Fruit fly (Drosophila melanogaster) whole organism, embryonic: Measurements from ENCODE around the gene CG5521.

ENCODE experiments used
- Bdp1 ChIP-seq: fragments of 200-800 bp; sonication (Bioruptor generic); optimal IDR thresholded peaks from 3 replicates; lab custom pipeline; 2016; ENCODE audit warnings: missing biosample characterization, missing genetic modification characterization
- CG11504 ChIP-seq: fragments of 200-800 bp; sonication (Bioruptor generic); optimal IDR thresholded peaks from 3 replicates; lab custom pipeline; 2019; ENCODE audit warnings: missing biosample characterization, mild to moderate bottlenecking, missing genetic modification characterization, moderate library complexity
- CG11560 ChIP-seq: fragments of 200-800 bp; sonication (Bioruptor generic); IDR thresholded peaks from 3 replicates; pipeline ENCODE4 v1.3.6; 2022; ENCODE audit warnings: missing biosample characterization, missing genetic modification characterization
- CG1233 ChIP-seq: fragments of 200-800 bp; sonication (Bioruptor generic); optimal IDR thresholded peaks from 4 replicates; lab custom pipeline; 2018; ENCODE audit warnings: missing biosample characterization, mild to moderate bottlenecking, missing genetic modification characterization
- CG12769 ChIP-seq: fragments of 200-800 bp; sonication (Bioruptor generic); optimal IDR thresholded peaks from 2 replicates; lab custom pipeline; 2019; ENCODE audit warnings: missing biosample characterization, mild to moderate bottlenecking, missing genetic modification characterization, moderate library complexity
- CG14667 ChIP-seq: fragments of 200-800 bp; sonication (Bioruptor generic); IDR thresholded peaks from 2 replicates; pipeline ENCODE4 v1.3.6; 2022; ENCODE audit warnings: missing biosample characterization, missing genetic modification characterization
- CG14965 ChIP-seq: fragments of 200-800 bp; sonication (Bioruptor generic); optimal IDR thresholded peaks from 2 replicates; lab custom pipeline; 2016; ENCODE audit warnings: missing biosample characterization, missing genetic modification characterization, borderline replicate concordance
- CG17361 ChIP-seq: fragments of 200-800 bp; sonication (Bioruptor generic); IDR thresholded peaks from 3 replicates; pipeline ENCODE4 v1.3.6; 2022; ENCODE audit warnings: missing biosample characterization, missing genetic modification characterization
- CG17385 ChIP-seq: fragments of 200-800 bp; sonication (Bioruptor generic); optimal IDR thresholded peaks from 3 replicates; lab custom pipeline; 2018; ENCODE audit warnings: missing biosample characterization, mild to moderate bottlenecking, missing genetic modification characterization
- CG1792 ChIP-seq: fragments of 200-800 bp; sonication (Bioruptor generic); optimal IDR thresholded peaks from 2 replicates; lab custom pipeline; 2016; ENCODE audit warnings: missing biosample characterization, missing genetic modification characterization
- CG18599 ChIP-seq: fragments of 200-800 bp; sonication (Bioruptor generic); optimal IDR thresholded peaks from 3 replicates; lab custom pipeline; 2017; ENCODE audit warnings: missing biosample characterization, missing genetic modification characterization, mild to moderate bottlenecking, moderate library complexity, missing genetic modification reagents
- CG31224 ChIP-seq: fragments of 200-800 bp; sonication (Bioruptor generic); IDR thresholded peaks from 2 replicates; pipeline ENCODE4 v1.3.6; 2022; ENCODE audit warnings: missing biosample characterization, missing genetic modification characterization
- CG33557 ChIP-seq: fragments of 200-800 bp; sonication (Bioruptor generic); optimal IDR thresholded peaks from 2 replicates; lab custom pipeline; 2019; ENCODE audit warnings: missing biosample characterization, mild to moderate bottlenecking, missing genetic modification characterization, moderate library complexity
- CG4360 ChIP-seq: fragments of 200-800 bp; sonication (Bioruptor generic); IDR thresholded peaks from 2 replicates; pipeline ENCODE4 v1.3.6; 2022; ENCODE audit warnings: missing biosample characterization, missing genetic modification characterization
- CG4424 ChIP-seq: fragments of 200-800 bp; sonication (Bioruptor generic); optimal IDR thresholded peaks from 3 replicates; lab custom pipeline; 2016; ENCODE audit warnings: missing biosample characterization, missing genetic modification characterization
- CG4707 ChIP-seq: fragments of 200-800 bp; sonication (Bioruptor generic); optimal IDR thresholded peaks from 2 replicates; lab custom pipeline; 2018; ENCODE audit warnings: missing biosample characterization, mild to moderate bottlenecking, missing genetic modification characterization, moderate library complexity
- CG7839 ChIP-seq: fragments of 200-800 bp; sonication (Bioruptor generic); optimal IDR thresholded peaks from 3 replicates; lab custom pipeline; 2018; ENCODE audit warnings: missing biosample characterization, mild to moderate bottlenecking, missing genetic modification characterization, moderate library complexity
- CG8290 ChIP-seq, 3 experiments: fragments of 200-800 bp; sonication (Bioruptor generic); optimal IDR thresholded peaks; 2 replicates each; lab custom pipeline; 2016 to 2019; ENCODE audit warnings: missing biosample characterization in 3 of 3, missing genetic modification characterization in 3 of 3, mild to moderate bottlenecking in 2 of 3, moderate library complexity in 1 of 3
- CTCF ChIP-seq: fragments of 200-800 bp; sonication (Bioruptor generic); optimal IDR thresholded peaks from 2 replicates; lab custom pipeline; 2017; ENCODE audit warnings: missing biosample characterization, mild to moderate bottlenecking, missing genetic modification characterization, moderate library complexity
- Elba2 ChIP-seq: fragments of 200-800 bp; sonication (Bioruptor generic); optimal IDR thresholded peaks from 3 replicates; lab custom pipeline; 2016; ENCODE audit warnings: missing biosample characterization, missing genetic modification characterization
- Ets97D ChIP-seq: fragments of 200-800 bp; sonication (Bioruptor generic); optimal IDR thresholded peaks from 3 replicates; lab custom pipeline; 2016; ENCODE audit warnings: missing biosample characterization, missing genetic modification characterization
- Gug ChIP-seq: fragments of 200-800 bp; sonication (Bioruptor generic); IDR thresholded peaks from 4 replicates; pipeline ENCODE4 v1.3.6; 2022; ENCODE audit warnings: missing biosample characterization, missing genetic modification characterization
- Hr78 ChIP-seq, 2 experiments: fragments of 200-800 bp in 1 of 2; fragments of >200 bp in 1 of 2; sonication (Bioruptor generic) in 1 of 2; optimal IDR thresholded peaks; 2 replicates each; lab custom pipeline; 2017 to 2019; ENCODE audit warnings: missing biosample characterization in 2 of 2, missing genetic modification characterization in 2 of 2, mild to moderate bottlenecking in 1 of 2, moderate library complexity in 1 of 2
- Lhr ChIP-seq: fragments of 200-800 bp; sonication (Bioruptor generic); optimal IDR thresholded peaks from 3 replicates; lab custom pipeline; 2017; ENCODE audit warnings: mild to moderate bottlenecking, missing biosample characterization, missing genetic modification reagents, missing genetic modification characterization
- Lpt ChIP-seq: fragments of >200 bp; optimal IDR thresholded peaks from 2 replicates; lab custom pipeline; 2018; ENCODE audit warnings: missing biosample characterization, missing genetic modification characterization
- NFAT ChIP-seq: fragments of 200-800 bp; sonication (Bioruptor generic); IDR thresholded peaks from 2 replicates; pipeline ENCODE4 v1.3.6; 2022; ENCODE audit warnings: missing biosample characterization, missing genetic modification characterization
- Nf-YB ChIP-seq: fragments of 200-800 bp; sonication (Bioruptor generic); optimal IDR thresholded peaks from 3 replicates; lab custom pipeline; 2019; ENCODE audit warnings: missing biosample characterization, mild to moderate bottlenecking, missing genetic modification characterization, moderate library complexity
- Scr ChIP-seq: fragments of 200-800 bp; sonication (Bioruptor generic); IDR thresholded peaks from 2 replicates; pipeline ENCODE4 v1.3.6; 2022; ENCODE audit warnings: missing biosample characterization, missing genetic modification characterization; ENCODE audit not compliant: partially characterized antibody
- Six4 ChIP-seq: fragments of 200-800 bp; sonication (Bioruptor generic); optimal IDR thresholded peaks from 2 replicates; lab custom pipeline; 2016; ENCODE audit warnings: missing biosample characterization, missing genetic modification characterization
- Sox102F ChIP-seq: fragments of 200-800 bp; sonication (Bioruptor generic); optimal IDR thresholded peaks from 2 replicates; lab custom pipeline; 2018; ENCODE audit warnings: missing biosample characterization, mild to moderate bottlenecking, missing genetic modification characterization, moderate library complexity
- TFAM ChIP-seq: fragments of 200-800 bp; sonication (Bioruptor generic); optimal IDR thresholded peaks from 2 replicates; lab custom pipeline; 2017; ENCODE audit warnings: missing biosample characterization, missing genetic modification characterization, inconsistent platforms
- Tbp ChIP-seq: fragments of >200 bp; optimal IDR thresholded peaks from 2 replicates; lab custom pipeline; 2018; ENCODE audit warnings: missing biosample characterization, missing genetic modification characterization
- amos ChIP-seq: fragments of 200-800 bp; sonication (Bioruptor generic); IDR thresholded peaks from 2 replicates; pipeline ENCODE4 v1.3.6; 2022; ENCODE audit warnings: missing biosample characterization, missing genetic modification characterization; ENCODE audit not compliant: partially characterized antibody
- btn ChIP-seq: fragments of 200-800 bp; sonication (Bioruptor generic); optimal IDR thresholded peaks from 2 replicates; lab custom pipeline; 2016; ENCODE audit warnings: missing biosample characterization, missing genetic modification characterization
- dpn ChIP-seq, 2 experiments: fragments of 200-800 bp; sonication (Bioruptor generic); optimal IDR thresholded peaks; 3 replicates each; lab custom pipeline; 2016; ENCODE audit warnings: missing biosample characterization in 2 of 2, missing genetic modification characterization in 2 of 2
- eve ChIP-seq, 2 experiments: fragments of >200 bp; optimal IDR thresholded peaks; 2 replicates each; lab custom pipeline; 2017; ENCODE audit warnings: missing biosample characterization in 2 of 2, missing genetic modification characterization in 2 of 2
- fd102C ChIP-seq: fragments of 200-800 bp; sonication (Bioruptor generic); optimal IDR thresholded peaks from 2 replicates; lab custom pipeline; 2018; ENCODE audit warnings: missing biosample characterization, mild to moderate bottlenecking, missing genetic modification characterization, moderate library complexity
- ftz-f1 ChIP-seq: fragments of 200-800 bp; sonication (Bioruptor generic); optimal IDR thresholded peaks from 2 replicates; lab custom pipeline; 2016; ENCODE audit warnings: missing biosample characterization, missing genetic modification characterization
- h ChIP-seq: fragments of >200 bp; optimal IDR thresholded peaks from 2 replicates; lab custom pipeline; 2017
- lilli ChIP-seq: fragments of 200-800 bp; sonication (Bioruptor generic); optimal IDR thresholded peaks from 3 replicates; lab custom pipeline; 2016; ENCODE audit warnings: missing biosample characterization, missing genetic modification characterization
- lov ChIP-seq, 2 experiments: fragments of 200-800 bp in 1 of 2; fragments of >200 bp in 1 of 2; sonication (Bioruptor generic) in 1 of 2; IDR thresholded peaks in 1 of 2; optimal IDR thresholded peaks in 1 of 2; 2 replicates in 1 of 2; 3 replicates in 1 of 2; pipeline versions ENCODE4 v1.3.6 to Lab custom; 2017 to 2022; ENCODE audit warnings: missing biosample characterization in 1 of 2, missing genetic modification characterization in 1 of 2
- maf-S ChIP-seq: fragments of 200-800 bp; sonication (Bioruptor generic); optimal IDR thresholded peaks from 2 replicates; lab custom pipeline; 2016; ENCODE audit warnings: missing biosample characterization, missing genetic modification characterization
- nerfin-1 ChIP-seq: fragments of 200-800 bp; sonication (Bioruptor generic); optimal IDR thresholded peaks from 3 replicates; lab custom pipeline; 2019; ENCODE audit warnings: missing biosample characterization, mild to moderate bottlenecking, missing genetic modification characterization, moderate library complexity
- oc ChIP-seq: fragments of 200-800 bp; sonication (Bioruptor generic); optimal IDR thresholded peaks from 2 replicates; lab custom pipeline; 2018; ENCODE audit warnings: missing biosample characterization, mild to moderate bottlenecking, missing genetic modification characterization, moderate library complexity
- org-1 ChIP-seq: fragments of 200-800 bp; sonication (Bioruptor generic); optimal IDR thresholded peaks from 2 replicates; lab custom pipeline; 2017; ENCODE audit warnings: missing biosample characterization, missing genetic modification characterization
- sd ChIP-seq: fragments of 200-800 bp; sonication (Bioruptor generic); optimal IDR thresholded peaks from 3 replicates; lab custom pipeline; 2018; ENCODE audit warnings: missing biosample characterization, mild to moderate bottlenecking, missing genetic modification characterization, moderate library complexity
- sim ChIP-seq: fragments of 200-800 bp; sonication (Bioruptor generic); IDR thresholded peaks from 2 replicates; pipeline ENCODE4 v1.3.6; 2022; ENCODE audit warnings: missing biosample characterization, missing genetic modification characterization
- toy ChIP-seq: fragments of 200-800 bp; sonication (Bioruptor generic); IDR thresholded peaks from 2 replicates; pipeline ENCODE4 v1.3.6; 2022; ENCODE audit warnings: missing biosample characterization, missing genetic modification characterization
- trh ChIP-seq: fragments of 200-800 bp; sonication (Bioruptor generic); optimal IDR thresholded peaks from 2 replicates; lab custom pipeline; 2016; ENCODE audit warnings: missing biosample characterization, missing genetic modification characterization
- vvl ChIP-seq: fragments of 200-800 bp; sonication (Bioruptor generic); IDR thresholded peaks from 2 replicates; pipeline ENCODE4 v1.3.6; 2022; ENCODE audit warnings: missing biosample characterization, missing genetic modification characterization
- zfh1 ChIP-seq: fragments of 200-800 bp; sonication (Bioruptor generic); IDR thresholded peaks from 3 replicates; pipeline ENCODE4 v1.3.6; 2022; ENCODE audit warnings: missing biosample characterization, missing genetic modification characterization
- zfh2 ChIP-seq: fragments of 200-800 bp; sonication (Bioruptor generic); optimal IDR thresholded peaks from 2 replicates; lab custom pipeline; 2016; ENCODE audit warnings: missing biosample characterization, missing genetic modification characterization

The CG5521 gene

dm6 chr3R:26956376-26957062, 10.2 kb upstream of the CG5521 start (continued):
- TF ChIP-seq CG14667 (no peak), Tbp (GFP tag; lab: Kevin White, UChicago) (no peak), CG11560 (tag; lab: Robert Waterston, UW) (no peak), Lpt (GFP tag; lab: Kevin White, UChicago) (no peak), Ets97D (GFP tag; lab: Kevin White, UChicago) (peak; percentile 69), Sox102F (GFP tag; lab: Kevin White, UChicago) (no peak), sd (tag; lab: Kevin White, UChicago) (no peak), Elba2 (GFP tag; lab: Kevin White, UChicago) (no peak), dpn (GFP tag; optimal IDR thresholded peaks at IDR 0.05; lab: Kevin White, UChicago) (no peak), CG17385 (peak; percentile 34), Gug (no peak), CG11504 (peak; percentile 16), CG33557 (GFP tag; lab: Kevin White, UChicago) (no peak), Six4 (no peak), CG17361 (GFP tag; lab: Robert Waterston, UW) (0 out of 3 replicates have a peak, but pooled peaks have one; percentile 18), CG4360 (no peak), Bdp1 (GFP tag; lab: Kevin White, UChicago) (no peak), zfh2 (GFP tag; lab: Kevin White, UChicago) (no peak), sim (GFP tag; lab: Robert Waterston, UW) (no peak), CG4424 (GFP tag; lab: Kevin White, UChicago) (no peak), zfh1 (GFP tag; lab: Robert Waterston, UW) (no peak), eve (GFP tag; optimal IDR thresholded peaks at IDR 0.05; lab: Kevin White, UChicago) (no peak), oc (no peak), CG7839 (no peak), lov (optimal IDR thresholded peaks at IDR 0.05; lab: Kevin White, UChicago) (no peak), lov (GFP tag; IDR thresholded peaks at IDR 0.05; lab: Robert Waterston, UW) (0 out of 3 replicates have a peak, but pooled peaks have one; percentile 38), CG8290 (GFP tag; optimal IDR thresholded peaks at IDR 0.05; lab: Kevin White, UChicago) (no peak), CG8290 (tag; optimal IDR thresholded peaks at IDR 0.05; lab: Kevin White, UChicago) (peak in 1 of 2 experiments; percentile 24), Lhr (peak; percentile 8), Nf-YB (GFP tag; lab: Kevin White, UChicago) (no peak), trh (GFP tag; lab: Kevin White, UChicago) (no peak), btn (GFP tag; lab: Kevin White, UChicago) (no peak), CG18599 (GFP tag; lab: Kevin White, UChicago) (peak; percentile 58), CG4707 (GFP tag; lab: Kevin White, UChicago) (no peak), vvl (GFP tag; lab: Robert Waterston, UW) (peak; percentile 29; the same call in 1 of the 2 replicates), org-1 (GFP tag; lab: Kevin White, UChicago) (no peak), lilli (no peak), amos (GFP tag; lab: Robert Waterston, UW) (no peak), CG31224 (GFP tag; lab: Robert Waterston, UW) (no peak), nerfin-1 (tag; lab: Kevin White, UChicago) (no peak), Scr (GFP tag; lab: Robert Waterston, UW) (no peak)

- TF ChIP-seq ftz-f1 (peak; percentile 24), h (lab: Kevin White, UChicago) (no peak), TFAM (GFP tag; lab: Kevin White, UChicago) (no peak), CG1233 (no peak), nerfin-1 (tag; lab: Kevin White, UChicago) (no peak), CTCF (GFP tag; lab: Kevin White, UChicago) (peak; percentile 2), toy (no peak), CG14965 (GFP tag; lab: Kevin White, UChicago) (no peak), fd102C (no peak), CG12769 (tag; lab: Kevin White, UChicago) (no peak), Hr78 (GFP tag; optimal IDR thresholded peaks at IDR 0.05; lab: Kevin White, UChicago) (peak in 1 of 2 experiments; percentile 62), NFAT (GFP tag; lab: Robert Waterston, UW) (0 out of 2 replicates have a peak, but pooled peaks have one; percentile 19), CG1792 (GFP tag; lab: Kevin White, UChicago) (no peak), maf-S (GFP tag; lab: Kevin White, UChicago) (no peak)
These were observed 9.6 kb upstream of the CG5521 start for dm6 chr3R:26957132-26957531.
